Worm (Caenorhabditis elegans) whole organism, L1 larva: ENCODE measurements around the gene B0478.3.

ENCODE experiments used
- C04F5.9 ChIP-seq: sonication (generic microtip); optimal IDR thresholded peaks from 2 replicates; lab custom pipeline; 2016; ENCODE audit warnings: missing genetic modification characterization, missing compliant biosample characterization
- C16A3.4 ChIP-seq: fragments of 150-350 bp; optimal IDR thresholded peaks from 2 replicates; lab custom pipeline; 2014; ENCODE audit warnings: missing biosample characterization, missing genetic modification characterization
- F16B12.6 ChIP-seq: fragments of 150-350 bp; optimal IDR thresholded peaks from 2 replicates; lab custom pipeline; 2014; ENCODE audit warnings: missing biosample characterization, missing genetic modification characterization
- ceh-63 ChIP-seq: fragments of 200-800 bp; sonication (Bioruptor generic); optimal IDR thresholded peaks from 2 replicates; lab custom pipeline; 2018; ENCODE audit warnings: mild to moderate bottlenecking, missing genetic modification characterization, missing compliant biosample characterization
- ceh-88 ChIP-seq: fragments of 200-800 bp; sonication (Bioruptor generic); IDR thresholded peaks from 2 replicates; pipeline ENCODE4 v1.3.6; 2022; ENCODE audit warnings: missing genetic modification characterization, missing compliant biosample characterization
- dpl-1 ChIP-seq, 3 experiments: fragments of 150-350 bp in 2 of 3; sonication (generic microtip) in 1 of 3; optimal IDR thresholded peaks; 2 replicates each; lab custom pipeline; 2014 to 2017; ENCODE audit warnings: missing biosample characterization in 3 of 3, missing genetic modification characterization in 3 of 3, missing genetic modification reagents in 3 of 3
- efl-1 ChIP-seq, 4 experiments: fragments of 150-350 bp; optimal IDR thresholded peaks in 3 of 4; peaks in 1 of 4; 1 replicate in 1 of 4; 2 replicates in 3 of 4; lab custom pipeline; 2014; ENCODE audit warnings: missing biosample characterization in 2 of 4, missing genetic modification characterization in 2 of 4, missing genetic modification reagents in 2 of 4
- egl-13 ChIP-seq: sonication (generic microtip); optimal IDR thresholded peaks from 2 replicates; lab custom pipeline; 2016; ENCODE audit warnings: missing genotype, missing genetic modification reagents, missing genetic modification characterization, missing compliant biosample characterization
- ets-5 ChIP-seq: fragments of 200-800 bp; sonication (Bioruptor generic); IDR thresholded peaks from 2 replicates; pipeline ENCODE4 v1.3.6; 2022; ENCODE audit warnings: missing genetic modification characterization, missing compliant biosample characterization
- fkh-10 ChIP-seq: sonication (generic microtip); optimal IDR thresholded peaks from 2 replicates; lab custom pipeline; 2017; ENCODE audit warnings: missing biosample characterization, missing genetic modification reagents, missing genetic modification characterization
- irx-1 ChIP-seq: sonication (generic microtip); optimal IDR thresholded peaks from 2 replicates; lab custom pipeline; 2016; ENCODE audit warnings: missing genetic modification characterization, missing compliant biosample characterization
- lin-35 ChIP-seq, 2 experiments: fragments of 150-350 bp; optimal IDR thresholded peaks; 2 replicates each; lab custom pipeline; 2014; ENCODE audit warnings: missing biosample characterization in 2 of 2, missing genetic modification characterization in 2 of 2, missing genetic modification reagents in 2 of 2
- lin-39 ChIP-seq: fragments of 150-350 bp; optimal IDR thresholded peaks from 2 replicates; lab custom pipeline; 2014; ENCODE audit warnings: missing biosample characterization, missing genetic modification reagents, missing genetic modification characterization
- lir-3 ChIP-seq: sonication (generic microtip); optimal IDR thresholded peaks from 2 replicates; lab custom pipeline; 2016; ENCODE audit warnings: mild to moderate bottlenecking, missing genetic modification characterization, moderate library complexity, missing compliant biosample characterization; ENCODE audit not compliant: poor library complexity
- lsy-2 ChIP-seq, 2 experiments: fragments of 150-350 bp; optimal IDR thresholded peaks; 2 replicates each; lab custom pipeline; 2014; ENCODE audit warnings: missing biosample characterization in 2 of 2, missing genetic modification characterization in 2 of 2
- mab-9 ChIP-seq: fragments of 200-800 bp; sonication (Bioruptor generic); IDR thresholded peaks from 2 replicates; pipeline ENCODE4 v1.3.6; 2022; ENCODE audit warnings: missing genetic modification reagents, missing genetic modification characterization, missing compliant biosample characterization
- mef-2 ChIP-seq: fragments of 150-350 bp; optimal IDR thresholded peaks from 2 replicates; lab custom pipeline; 2014; ENCODE audit warnings: missing biosample characterization, missing genetic modification characterization
- nhr-12 ChIP-seq: sonication (generic microtip); optimal IDR thresholded peaks from 2 replicates; lab custom pipeline; 2017; ENCODE audit warnings: missing biosample characterization, missing genetic modification characterization
- nhr-19 ChIP-seq: fragments of 200-800 bp; sonication (Bioruptor generic); conservative IDR thresholded peaks from 2 replicates; pipeline ENCODE4 v1.3.6; 2022; ENCODE audit warnings: missing genetic modification characterization, missing compliant biosample characterization
- nhr-20 ChIP-seq: sonication (generic microtip); optimal IDR thresholded peaks from 2 replicates; lab custom pipeline; 2016; ENCODE audit warnings: mild to moderate bottlenecking, missing genetic modification characterization, missing compliant biosample characterization
- nhr-84 ChIP-seq: sonication (generic microtip); optimal IDR thresholded peaks from 2 replicates; lab custom pipeline; 2017; ENCODE audit warnings: missing biosample characterization, missing genetic modification characterization
- nhr-90 ChIP-seq: sonication (generic microtip); optimal IDR thresholded peaks from 2 replicates; lab custom pipeline; 2016; ENCODE audit warnings: mild to moderate bottlenecking, missing genetic modification characterization, missing compliant biosample characterization; ENCODE audit not compliant: poor library complexity
- pax-3 ChIP-seq: fragments of 200-800 bp; sonication (Bioruptor generic); optimal IDR thresholded peaks from 2 replicates; lab custom pipeline; 2018; ENCODE audit warnings: mild to moderate bottlenecking, missing genetic modification characterization, moderate library complexity, missing compliant biosample characterization
- rnt-1 ChIP-seq: sonication (generic microtip); optimal IDR thresholded peaks from 2 replicates; lab custom pipeline; 2016; ENCODE audit warnings: mild to moderate bottlenecking, missing genetic modification characterization, moderate library complexity, missing compliant biosample characterization
- skn-1 ChIP-seq: fragments of 150-350 bp; optimal IDR thresholded peaks from 2 replicates; lab custom pipeline; 2014; ENCODE audit warnings: missing biosample characterization, missing genetic modification characterization
- sox-4 ChIP-seq: sonication (generic microtip); optimal IDR thresholded peaks from 2 replicates; lab custom pipeline; 2016; ENCODE audit warnings: missing genetic modification characterization, missing compliant biosample characterization
- sptf-1 ChIP-seq: fragments of 150-350 bp; optimal IDR thresholded peaks from 2 replicates; lab custom pipeline; 2014; ENCODE audit warnings: missing biosample characterization, missing genetic modification characterization
- sup-37 ChIP-seq: fragments of 200-800 bp; sonication (Bioruptor generic); optimal IDR thresholded peaks from 2 replicates; lab custom pipeline; 2018; ENCODE audit warnings: mild to moderate bottlenecking, missing genetic modification characterization, missing compliant biosample characterization
- swsn-7 ChIP-seq: sonication (generic microtip); optimal IDR thresholded peaks from 2 replicates; lab custom pipeline; 2016; ENCODE audit warnings: missing genetic modification characterization, missing compliant biosample characterization
- tbx-2 ChIP-seq: sonication (generic microtip); optimal IDR thresholded peaks from 2 replicates; lab custom pipeline; 2016; ENCODE audit warnings: missing genetic modification characterization, missing compliant biosample characterization
- unc-98 ChIP-seq: fragments of 200-800 bp; sonication (Bioruptor generic); IDR thresholded peaks from 2 replicates; pipeline ENCODE4 v1.3.6; 2022; ENCODE audit warnings: missing genetic modification characterization, missing compliant biosample characterization
- vab-15 ChIP-seq: sonication (generic microtip); optimal IDR thresholded peaks from 2 replicates; lab custom pipeline; 2017; ENCODE audit warnings: missing genotype, mild to moderate bottlenecking, missing genetic modification characterization, missing compliant biosample characterization
- xbp-1 ChIP-seq: sonication (generic microtip); optimal IDR thresholded peaks from 2 replicates; lab custom pipeline; 2016; ENCODE audit warnings: missing genetic modification characterization, missing compliant biosample characterization
- zip-4 ChIP-seq: fragments of 200-800 bp; sonication (Bioruptor generic); optimal IDR thresholded peaks from 2 replicates; lab custom pipeline; 2018; ENCODE audit warnings: mild to moderate bottlenecking, missing genetic modification characterization, moderate library complexity, missing compliant biosample characterization

Gene B0478.3

ce11 chrIV:7009531-7009930, 45.1 kb upstream of the B0478.3 start, which contains the start of gene C25A8.2 (continued):
- no peak for TF ChIP-seq nhr-90 (tag; lab: Kevin White, UChicago)
- no peak for TF ChIP-seq ceh-63
- TF ChIP-seq lir-3 (tag; lab: Kevin White, UChicago) = no peak

- TF ChIP-seq sox-4 (tag; lab: Kevin White, UChicago) (no peak), ceh-88 (GFP tag; lab: Robert Waterston, UW) (no peak), C04F5.9 (tag; lab: Kevin White, UChicago) (no peak), F16B12.6 (tag; lab: Kevin White, UChicago) (no peak), C16A3.4 (tag; lab: Kevin White, UChicago) (no peak), zip-4 (GFP tag; lab: Kevin White, UChicago) (no peak), xbp-1 (tag; lab: Kevin White, UChicago) (no peak), efl-1 (optimal IDR thresholded peaks at IDR 0.05; lab: Kevin White, UChicago) (no peak), efl-1 (GFP tag; optimal IDR thresholded peaks at IDR 0.05 in 1 of 2; lab: Kevin White, UChicago) (no peak), nhr-12 (no peak), skn-1 (tag; lab: Kevin White, UChicago) (no peak), ets-5 (GFP tag; lab: Robert Waterston, UW) (no peak), fkh-10 (GFP tag; lab: Kevin White, UChicago) (no peak), swsn-7 (no peak), egl-13 (tag; lab: Kevin White, UChicago) (no peak), sptf-1 (tag; lab: Kevin White, UChicago) (no peak)
Observed at ce11 chrIV:7003323-7003722, 38.9 kb upstream of the B0478.3 start, which contains the start of gene cht-3. Gene cht-3, plus strand, starts transcription at chrIV:7003623.

DNA sequence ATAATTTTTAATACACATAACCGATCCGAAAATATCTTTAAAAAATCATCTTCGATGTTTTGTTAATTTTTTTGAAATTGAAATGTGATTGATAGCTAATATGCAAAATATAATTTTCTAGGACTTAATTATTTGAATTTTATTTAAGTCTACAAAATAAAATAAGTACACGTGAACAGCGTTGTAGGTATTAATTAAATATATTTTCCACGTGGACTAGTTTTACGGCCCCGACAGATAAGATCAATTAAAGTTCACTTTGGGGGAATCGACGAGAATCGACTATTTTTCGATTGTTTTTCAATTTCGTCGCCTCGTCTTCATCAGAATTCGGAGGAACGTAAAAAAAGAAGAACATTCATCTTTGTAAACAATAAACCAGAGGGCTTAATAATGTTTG, 34.8 kb upstream of the B0478.3 start, which contains the start of gene C25A8.5:
TSS of gene C25A8.5 (plus strand) at position 301 of the 400 bp plus-strand sequence.
- TF ChIP-seq lin-39 = no peak
- TF ChIP-seq sup-37 (GFP tag; lab: Kevin White, UChicago) = no peak
- no peak for TF ChIP-seq nhr-19 (GFP tag; lab: Robert Waterston, UW)
- no peak for TF ChIP-seq pax-3
- no peak for TF ChIP-seq vab-15 (tag; lab: Kevin White, UChicago)
- no peak for TF ChIP-seq swsn-7
- TF ChIP-seq nhr-20 (tag; lab: Kevin White, UChicago) = no peak
- TF ChIP-seq lin-35 (GFP tag; optimal IDR thresholded peaks at IDR 0.05; lab: Kevin White, UChicago) = no peak
- no peak for TF ChIP-seq dpl-1 (GFP tag; optimal IDR thresholded peaks at IDR 0.05; lab: Kevin White, UChicago)
- TF ChIP-seq rnt-1 = no peak
- TF ChIP-seq F16B12.6 (tag; lab: Kevin White, UChicago) = no peak

DNA sequence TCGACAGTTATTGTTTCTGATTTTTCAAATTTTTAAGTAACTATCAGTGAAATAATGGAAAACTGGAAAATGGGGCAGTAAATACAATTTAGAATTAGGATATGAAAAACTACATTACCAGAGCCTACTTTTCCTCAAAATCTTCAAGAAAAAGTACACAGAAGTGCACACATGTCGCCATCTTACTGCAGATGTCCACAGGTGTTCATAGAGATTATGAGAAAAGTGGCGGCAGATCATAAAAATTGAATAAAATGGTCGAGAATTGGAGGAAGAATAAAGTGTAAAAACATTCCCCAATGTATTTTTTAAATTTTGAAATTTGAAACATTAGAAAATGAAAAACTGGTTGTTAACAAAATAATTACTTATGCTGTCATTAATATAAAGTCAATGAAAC, 33.5 kb upstream of the B0478.3 start:
- TF ChIP-seq rnt-1 (no peak), lsy-2 (tag; optimal IDR thresholded peaks at IDR 0.05; lab: Kevin White, UChicago) (no peak), egl-13 (tag; lab: Kevin White, UChicago) (no peak), swsn-7 (no peak), C04F5.9 (tag; lab: Kevin White, UChicago) (no peak), nhr-84 (tag; lab: Kevin White, UChicago) (no peak), efl-1 (optimal IDR thresholded peaks at IDR 0.05; lab: Kevin White, UChicago) (no peak), efl-1 (GFP tag; optimal IDR thresholded peaks at IDR 0.05 in 1 of 2; lab: Kevin White, UChicago) (no peak), unc-98 (no peak), irx-1 (tag; lab: Kevin White, UChicago) (no peak), tbx-2 (tag; lab: Kevin White, UChicago) (no peak)

ce11 chrIV:6991070-6991469, 26.7 kb upstream of the B0478.3 start:
- no peak for TF ChIP-seq mef-2 (tag; lab: Kevin White, UChicago)
- TF ChIP-seq mab-9 (GFP tag; lab: Robert Waterston, UW) = no peak
